Worm (Caenorhabditis elegans): ENCODE measurements around the gene anp-1.

ce11 chrV:12815386-12815785 lies 43.9 kb upstream of the anp-1 start:
- no peak for TF ChIP-seq him-1 (tag; optimal IDR thresholded peaks at IDR 0.05)
- TF ChIP-seq W03F9.2 (tag; optimal IDR thresholded peaks at IDR 0.05), result no peak
- TF ChIP-seq dao-5 (tag; optimal IDR thresholded peaks at IDR 0.05), result no peak

Data from whole organism, L4/young adult.